Fruit fly (Drosophila melanogaster): ENCODE data around the gene Pi4KIIIalpha.
A peak's percentile ranks its signal among the peaks of the same experiment; 100 is the strongest.

The Pi4KIIIalpha gene

DNA sequence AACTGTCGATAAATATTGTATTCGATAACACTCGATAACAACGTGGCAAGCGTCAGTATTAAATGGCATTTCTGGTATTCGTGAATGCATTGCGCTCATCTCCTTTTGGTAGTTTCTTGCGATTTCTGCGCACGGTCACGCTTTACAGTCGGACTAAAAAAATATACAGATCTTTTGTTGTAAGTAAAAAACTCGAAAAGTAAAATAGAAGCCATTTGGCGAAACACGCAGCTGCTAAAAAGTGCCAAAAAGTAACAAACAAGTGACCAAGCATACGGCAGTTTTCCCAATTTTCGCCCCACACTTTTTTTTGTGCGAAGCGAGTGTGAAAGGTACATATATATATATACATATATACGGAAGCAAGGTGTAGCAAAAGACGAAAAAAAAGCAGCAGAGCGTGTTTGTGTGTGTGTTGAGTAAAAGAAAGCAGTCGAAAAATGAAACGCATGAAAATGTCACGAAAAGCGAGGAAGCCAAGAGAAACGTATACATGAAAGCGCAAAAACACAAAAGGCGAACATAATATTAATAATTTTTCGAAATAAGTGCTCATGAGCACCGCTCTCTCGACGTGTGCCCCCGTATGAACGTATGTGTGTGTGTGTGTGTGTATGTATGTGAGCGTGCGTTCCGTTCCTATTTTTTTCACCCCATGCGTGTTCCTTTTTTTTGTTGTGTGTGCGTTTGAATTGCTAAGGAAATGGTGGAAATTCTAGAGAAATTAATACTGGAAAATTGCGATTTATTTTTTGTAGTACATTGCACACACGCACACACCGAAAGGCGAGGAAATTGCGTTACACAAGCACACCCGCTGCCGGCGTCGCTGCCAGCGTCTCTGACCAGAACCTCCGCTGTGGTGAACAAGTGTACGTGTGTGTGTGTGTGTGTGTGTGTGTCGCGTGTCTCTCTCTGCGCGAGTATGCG, 9.5 kb downstream of the Pi4KIIIalpha start, which contains the start of gene sgg (continued):
- TF ChIP-seq CG1832 (GFP tag; optimal IDR thresholded peaks at IDR 0.05) (no peak), abd-A (tag; optimal IDR thresholded peaks at IDR 0.05) (no peak), p53 (GFP tag; optimal IDR thresholded peaks at IDR 0.05) (no peak), CG7839 (tag; optimal IDR thresholded peaks at IDR 0.05) (no peak), sug (tag; optimal IDR thresholded peaks at IDR 0.05) (no peak), sima (GFP tag; optimal IDR thresholded peaks at IDR 0.05) (no peak), CG9437 (GFP tag; optimal IDR thresholded peaks at IDR 0.05) (no peak), CG8359 (GFP tag; optimal IDR thresholded peaks at IDR 0.05; ENCODE audit: borderline replicate concordance) (no peak), klu (GFP tag; IDR thresholded peaks at IDR 0.05) (no peak), Fer2 (tag; optimal IDR thresholded peaks at IDR 0.05) (no peak), unc-4 (GFP tag; IDR thresholded peaks at IDR 0.05; ENCODE audit: partially characterized antibody) (peak; percentile 29; the same call in 1 of the 2 replicates), Hr39 (optimal IDR thresholded peaks at IDR 0.05) (no peak), CG10366 (GFP tag; IDR thresholded peaks at IDR 0.05) (no peak), slbo (GFP tag; IDR thresholded peaks at IDR 0.05) (no peak), CG3065 (GFP tag; optimal IDR thresholded peaks at IDR 0.05) (no peak), lbe (GFP tag; optimal IDR thresholded peaks at IDR 0.05) (peak; percentile 2), cas (GFP tag; IDR thresholded peaks at IDR 0.05) (no peak), CG30403 (GFP tag; optimal IDR thresholded peaks at IDR 0.05) (no peak), Hand (GFP tag; optimal IDR thresholded peaks at IDR 0.05) (no peak), seq (GFP tag; IDR thresholded peaks at IDR 0.05) (no peak), Bgb (GFP tag; IDR thresholded peaks at IDR 0.05; ENCODE audit: partially characterized antibody) (peak; percentile 42; the same call in 1 of the 2 replicates), Mrtf (GFP tag; IDR thresholded peaks at IDR 0.05) (no peak), BEAF-32 (GFP tag; optimal IDR thresholded peaks at IDR 0.05) (peak; percentile 56), CG10267 (tag; optimal IDR thresholded peaks at IDR 0.05) (peak; percentile 37), CG11560 (tag; IDR thresholded peaks at IDR 0.05) (peak; percentile 98), NfI (GFP tag; optimal IDR thresholded peaks at IDR 0.05) (no peak), nmo (GFP tag; optimal IDR thresholded peaks at IDR 0.05) (peak; percentile 33), CG10462 (GFP tag; optimal IDR thresholded peaks at IDR 0.05) (no peak), pnt (GFP tag; optimal IDR thresholded peaks at IDR 0.05) (no peak), E2f1 (GFP tag; IDR thresholded peaks at IDR 0.05) (no peak), CG8478 (optimal IDR thresholded peaks at IDR 0.05) (peak; percentile 93), CG6272 (GFP tag; IDR thresholded peaks at IDR 0.05) (no peak), bbx (GFP tag; IDR thresholded peaks at IDR 0.05; ENCODE audit: partially characterized antibody) (peak; percentile 22; the same call in 1 of the 2 replicates), maf-S (GFP tag; optimal IDR thresholded peaks at IDR 0.05) (no peak), CkIIα-i1 (GFP tag; IDR thresholded peaks at IDR 0.05) (no peak), D19B (GFP tag; optimal IDR thresholded peaks at IDR 0.05) (no peak), stwl (tag; optimal IDR thresholded peaks at IDR 0.05) (peak; percentile 71), CG2129 (GFP tag; IDR thresholded peaks at IDR 0.05; ENCODE audit: partially characterized antibody) (no peak), MBD-R2 (GFP tag; IDR thresholded peaks at IDR 0.05) (peak; percentile 18; the same call in 1 of the 2 replicates), zen (tag; optimal IDR thresholded peaks at IDR 0.05) (no peak), ac (GFP tag; optimal IDR thresholded peaks at IDR 0.05) (no peak), CG13775 (GFP tag; optimal IDR thresholded peaks at IDR 0.05) (no peak), CG6854 (GFP tag; optimal IDR thresholded peaks at IDR 0.05) (no peak), fu2 (GFP tag; optimal IDR thresholded peaks at IDR 0.05) (no peak), Trl (optimal IDR thresholded peaks at IDR 0.05) (peak in 1 of 2 experiments; percentile 61), Trl (GFP tag; optimal IDR thresholded peaks at IDR 0.05) (no peak), CG10959 (GFP tag; IDR thresholded peaks at IDR 0.05) (no peak), CG6765 (GFP tag; optimal IDR thresholded peaks at IDR 0.05) (no peak), NFAT (GFP tag; IDR thresholded peaks at IDR 0.05) (no peak), her (GFP tag; optimal IDR thresholded peaks at IDR 0.05) (no peak)
